Fruit fly (Drosophila melanogaster) whole organism, embryonic: ENCODE measurements around the gene CG34301.

Experiments
- ATbp ChIP-seq: fragments of 200-800 bp; sonication (Bioruptor generic); optimal IDR thresholded peaks from 2 replicates; lab custom pipeline; 2017; ENCODE audit warnings: missing biosample characterization, mild to moderate bottlenecking, missing genetic modification characterization, missing genetic modification reagents
- Antp ChIP-seq: fragments of 200-800 bp; sonication (Bioruptor generic); optimal IDR thresholded peaks from 3 replicates; lab custom pipeline; 2016; ENCODE audit warnings: missing biosample characterization, missing genetic modification characterization
- Asciz ChIP-seq: fragments of 200-800 bp; sonication (Bioruptor generic); optimal IDR thresholded peaks from 2 replicates; lab custom pipeline; 2017; ENCODE audit warnings: missing biosample characterization, mild to moderate bottlenecking, missing genetic modification characterization, missing genetic modification reagents
- Blimp-1 ChIP-seq: fragments of 200-800 bp; sonication (Bioruptor generic); optimal IDR thresholded peaks from 3 replicates; lab custom pipeline; 2018; ENCODE audit warnings: missing biosample characterization, missing genetic modification characterization, mild to moderate bottlenecking, moderate library complexity, missing genetic modification reagents
- CG10431 ChIP-seq: fragments of 200-800 bp; sonication (Bioruptor generic); optimal IDR thresholded peaks from 3 replicates; lab custom pipeline; 2018; ENCODE audit warnings: missing biosample characterization, mild to moderate bottlenecking, missing genetic modification characterization
- CG10565 ChIP-seq: fragments of 200-800 bp; sonication (Bioruptor generic); optimal IDR thresholded peaks from 3 replicates; lab custom pipeline; 2016; ENCODE audit warnings: missing biosample characterization, mild to moderate bottlenecking, missing genetic modification characterization
- CG11560 ChIP-seq: fragments of 200-800 bp; sonication (Bioruptor generic); IDR thresholded peaks from 3 replicates; pipeline ENCODE4 v1.3.6; 2022; ENCODE audit warnings: missing biosample characterization, missing genetic modification characterization
- CG11696 ChIP-seq: fragments of 200-800 bp; sonication (Bioruptor generic); IDR thresholded peaks from 2 replicates; pipeline ENCODE4 v1.3.6; 2022; ENCODE audit warnings: missing biosample characterization, missing genetic modification characterization
- CG12071 ChIP-seq: fragments of 200-800 bp; sonication (Bioruptor generic); optimal IDR thresholded peaks from 3 replicates; lab custom pipeline; 2018; ENCODE audit warnings: missing biosample characterization, mild to moderate bottlenecking, missing genetic modification characterization
- CG13123 ChIP-seq: fragments of 200-800 bp; sonication (Bioruptor generic); optimal IDR thresholded peaks from 2 replicates; lab custom pipeline; 2016; ENCODE audit warnings: missing biosample characterization, missing genetic modification characterization
- CG13624 ChIP-seq: fragments of 200-800 bp; sonication (Bioruptor generic); optimal IDR thresholded peaks from 2 replicates; lab custom pipeline; 2016; ENCODE audit warnings: missing biosample characterization, missing genetic modification characterization
- CG15514 ChIP-seq: fragments of 200-800 bp; sonication (Bioruptor generic); optimal IDR thresholded peaks from 3 replicates; lab custom pipeline; 2017; ENCODE audit warnings: missing biosample characterization, missing genetic modification characterization, mild to moderate bottlenecking, moderate library complexity, missing genetic modification reagents
- CG15601 ChIP-seq: fragments of 200-800 bp; sonication (Bioruptor generic); optimal IDR thresholded peaks from 3 replicates; lab custom pipeline; 2019; ENCODE audit warnings: missing biosample characterization, mild to moderate bottlenecking, missing genetic modification characterization, moderate library complexity
- CG16863 ChIP-seq: fragments of 200-800 bp; sonication (Bioruptor generic); optimal IDR thresholded peaks from 3 replicates; lab custom pipeline; 2016; ENCODE audit warnings: missing biosample characterization, missing genetic modification characterization
- CG1792 ChIP-seq: fragments of 200-800 bp; sonication (Bioruptor generic); optimal IDR thresholded peaks from 2 replicates; lab custom pipeline; 2016; ENCODE audit warnings: missing biosample characterization, missing genetic modification characterization
- CG18262 ChIP-seq: fragments of 200-800 bp; optimal IDR thresholded peaks from 3 replicates; lab custom pipeline; 2019; ENCODE audit warnings: missing biosample characterization, mild to moderate bottlenecking, missing genetic modification characterization, moderate library complexity
- CG2199 ChIP-seq: fragments of 200-800 bp; sonication (Bioruptor generic); IDR thresholded peaks from 3 replicates; pipeline ENCODE4 v1.3.6; 2022; ENCODE audit warnings: missing biosample characterization, missing genetic modification characterization
- CG30431 ChIP-seq: fragments of 200-800 bp; sonication (Bioruptor generic); optimal IDR thresholded peaks from 2 replicates; lab custom pipeline; 2017; ENCODE audit warnings: missing biosample characterization, missing genetic modification characterization
- CG3407 ChIP-seq: fragments of 200-800 bp; sonication (Bioruptor generic); optimal IDR thresholded peaks from 2 replicates; lab custom pipeline; 2018; ENCODE audit warnings: missing biosample characterization, mild to moderate bottlenecking, missing genetic modification characterization
- CG6272 ChIP-seq: fragments of 200-800 bp; sonication (Bioruptor generic); IDR thresholded peaks from 2 replicates; pipeline ENCODE4 v1.3.6; 2022; ENCODE audit warnings: missing biosample characterization, missing genetic modification characterization
- CG6654 ChIP-seq: fragments of 200-800 bp; sonication (Bioruptor generic); optimal IDR thresholded peaks from 2 replicates; lab custom pipeline; 2017; ENCODE audit warnings: missing biosample characterization, mild to moderate bottlenecking, missing genetic modification characterization
- CG6683 ChIP-seq: fragments of 200-800 bp; sonication (Bioruptor generic); optimal IDR thresholded peaks from 2 replicates; lab custom pipeline; 2017; ENCODE audit warnings: missing biosample characterization, mild to moderate bottlenecking, missing genetic modification characterization, missing genetic modification reagents
- CG6765 ChIP-seq: fragments of 200-800 bp; sonication (Bioruptor generic); optimal IDR thresholded peaks from 3 replicates; lab custom pipeline; 2017; ENCODE audit warnings: missing biosample characterization, mild to moderate bottlenecking, missing genetic modification characterization
- CG6813 ChIP-seq: fragments of 200-800 bp; sonication (Bioruptor generic); optimal IDR thresholded peaks from 2 replicates; lab custom pipeline; 2017; ENCODE audit warnings: missing biosample characterization, missing genetic modification characterization, mild to moderate bottlenecking, moderate library complexity, missing genetic modification reagents
- CG7556 ChIP-seq: fragments of 200-800 bp; sonication (Bioruptor generic); optimal IDR thresholded peaks from 2 replicates; lab custom pipeline; 2017; ENCODE audit warnings: missing biosample characterization, mild to moderate bottlenecking, missing genetic modification characterization
- CG9932 ChIP-seq: fragments of 200-800 bp; sonication (Bioruptor generic); IDR thresholded peaks from 2 replicates; pipeline ENCODE4 v1.3.6; 2022; ENCODE audit warnings: missing biosample characterization, missing genetic modification characterization
- D19B ChIP-seq: fragments of 200-800 bp; sonication (Bioruptor generic); optimal IDR thresholded peaks from 2 replicates; lab custom pipeline; 2017; ENCODE audit warnings: missing biosample characterization, mild to moderate bottlenecking, missing genetic modification characterization
- Dfd ChIP-seq, 2 experiments: fragments of >200 bp; optimal IDR thresholded peaks; 2 replicates each; lab custom pipeline; 2017; ENCODE audit warnings: missing biosample characterization in 2 of 2, missing genetic modification characterization in 2 of 2
- Dip2 ChIP-seq: fragments of 200-800 bp; sonication (Bioruptor generic); IDR thresholded peaks from 2 replicates; pipeline ENCODE4 v1.3.6; 2022; ENCODE audit warnings: missing biosample characterization, missing genetic modification characterization
- Elba2 ChIP-seq: fragments of 200-800 bp; sonication (Bioruptor generic); optimal IDR thresholded peaks from 3 replicates; lab custom pipeline; 2016; ENCODE audit warnings: missing biosample characterization, missing genetic modification characterization
- Hand ChIP-seq: fragments of 200-800 bp; sonication (Bioruptor generic); optimal IDR thresholded peaks from 2 replicates; lab custom pipeline; 2017; ENCODE audit warnings: mild to moderate bottlenecking, missing biosample characterization, missing genetic modification reagents, missing genetic modification characterization
- Lim3 ChIP-seq: fragments of 200-800 bp; sonication (Bioruptor generic); IDR thresholded peaks from 2 replicates; pipeline ENCODE4 v1.3.6; 2022; ENCODE audit warnings: missing biosample characterization, missing genetic modification characterization
- NFAT ChIP-seq: fragments of 200-800 bp; sonication (Bioruptor generic); IDR thresholded peaks from 2 replicates; pipeline ENCODE4 v1.3.6; 2022; ENCODE audit warnings: missing biosample characterization, missing genetic modification characterization
- Poxn ChIP-seq: fragments of 200-800 bp; sonication (Bioruptor generic); IDR thresholded peaks from 2 replicates; pipeline ENCODE4 v1.3.6; 2022; ENCODE audit warnings: missing biosample characterization, missing genetic modification characterization
- Ptx1 ChIP-seq: fragments of 200-800 bp; sonication (Bioruptor generic); IDR thresholded peaks from 2 replicates; pipeline ENCODE4 v1.3.6; 2022; ENCODE audit warnings: missing biosample characterization, missing genetic modification characterization
- Scr ChIP-seq: fragments of 200-800 bp; sonication (Bioruptor generic); IDR thresholded peaks from 2 replicates; pipeline ENCODE4 v1.3.6; 2022; ENCODE audit warnings: missing biosample characterization, missing genetic modification characterization; ENCODE audit not compliant: partially characterized antibody
- Sry-β ChIP-seq: fragments of 200-800 bp; sonication (Bioruptor generic); optimal IDR thresholded peaks from 2 replicates; lab custom pipeline; 2018; ENCODE audit warnings: missing biosample characterization, mild to moderate bottlenecking, missing genetic modification characterization, moderate library complexity
- TFAM ChIP-seq: fragments of 200-800 bp; sonication (Bioruptor generic); optimal IDR thresholded peaks from 2 replicates; lab custom pipeline; 2017; ENCODE audit warnings: missing biosample characterization, missing genetic modification characterization, inconsistent platforms
- Xbp1 ChIP-seq: fragments of 200-800 bp; sonication (Bioruptor generic); optimal IDR thresholded peaks from 3 replicates; lab custom pipeline; 2016; ENCODE audit warnings: missing biosample characterization, mild to moderate bottlenecking, missing genetic modification characterization
- cwo ChIP-seq: fragments of 200-800 bp; sonication (Bioruptor generic); optimal IDR thresholded peaks from 3 replicates; lab custom pipeline; 2017; ENCODE audit warnings: missing biosample characterization, missing genetic modification characterization, mild to moderate bottlenecking, moderate library complexity, missing genetic modification reagents
- hkb ChIP-seq, 2 experiments: fragments of 200-800 bp in 1 of 2; fragments of >200 bp in 1 of 2; sonication (Bioruptor generic) in 1 of 2; IDR thresholded peaks in 1 of 2; optimal IDR thresholded peaks in 1 of 2; 2 replicates each; pipeline versions ENCODE4 v1.3.6 to Lab custom; 2017 to 2022; ENCODE audit warnings: missing biosample characterization in 1 of 2, missing genetic modification characterization in 1 of 2
- jing ChIP-seq: fragments of 200-800 bp; sonication (Bioruptor generic); optimal IDR thresholded peaks from 2 replicates; lab custom pipeline; 2018; ENCODE audit warnings: missing biosample characterization, mild to moderate bottlenecking, missing genetic modification characterization
- lbe ChIP-seq: fragments of 200-800 bp; sonication (Bioruptor generic); optimal IDR thresholded peaks from 2 replicates; lab custom pipeline; 2016; ENCODE audit warnings: missing biosample characterization, mild to moderate bottlenecking, missing genetic modification characterization
- lmd ChIP-seq: fragments of 200-800 bp; sonication (Bioruptor generic); IDR thresholded peaks from 2 replicates; pipeline ENCODE4 v1.3.6; 2022; ENCODE audit warnings: missing biosample characterization, missing genetic modification characterization
- prd ChIP-seq, 3 experiments: fragments of >200 bp in 2 of 3; fragments of 200-800 bp in 1 of 3; sonication (Bioruptor generic) in 1 of 3; optimal IDR thresholded peaks in 2 of 3; IDR thresholded peaks in 1 of 3; 2 replicates in 2 of 3; 3 replicates in 1 of 3; pipeline versions ENCODE4 v1.3.6 to Lab custom; 2017 to 2022; ENCODE audit warnings: missing biosample characterization in 1 of 3, missing genetic modification characterization in 1 of 3
- pzg ChIP-seq: fragments of 200-800 bp; sonication (Bioruptor generic); optimal IDR thresholded peaks from 3 replicates; lab custom pipeline; 2018; ENCODE audit warnings: missing biosample characterization, mild to moderate bottlenecking, missing genetic modification characterization, moderate library complexity
- repo ChIP-seq: fragments of 200-800 bp; sonication (Bioruptor generic); optimal IDR thresholded peaks from 2 replicates; lab custom pipeline; 2016; ENCODE audit warnings: missing biosample characterization, missing genetic modification characterization
- run ChIP-seq: fragments of 200-800 bp; sonication (Bioruptor generic); optimal IDR thresholded peaks from 3 replicates; lab custom pipeline; 2018; ENCODE audit warnings: missing biosample characterization, mild to moderate bottlenecking, missing genetic modification characterization
- vfl ChIP-seq: fragments of 200-800 bp; sonication (Bioruptor generic); optimal IDR thresholded peaks from 2 replicates; lab custom pipeline; 2016; ENCODE audit warnings: missing biosample characterization, missing genetic modification characterization
- vvl ChIP-seq: fragments of 200-800 bp; sonication (Bioruptor generic); IDR thresholded peaks from 2 replicates; pipeline ENCODE4 v1.3.6; 2022; ENCODE audit warnings: missing biosample characterization, missing genetic modification characterization
- zfh2 ChIP-seq: fragments of 200-800 bp; sonication (Bioruptor generic); optimal IDR thresholded peaks from 2 replicates; lab custom pipeline; 2016; ENCODE audit warnings: missing biosample characterization, missing genetic modification characterization

CG34301 gene

DNA sequence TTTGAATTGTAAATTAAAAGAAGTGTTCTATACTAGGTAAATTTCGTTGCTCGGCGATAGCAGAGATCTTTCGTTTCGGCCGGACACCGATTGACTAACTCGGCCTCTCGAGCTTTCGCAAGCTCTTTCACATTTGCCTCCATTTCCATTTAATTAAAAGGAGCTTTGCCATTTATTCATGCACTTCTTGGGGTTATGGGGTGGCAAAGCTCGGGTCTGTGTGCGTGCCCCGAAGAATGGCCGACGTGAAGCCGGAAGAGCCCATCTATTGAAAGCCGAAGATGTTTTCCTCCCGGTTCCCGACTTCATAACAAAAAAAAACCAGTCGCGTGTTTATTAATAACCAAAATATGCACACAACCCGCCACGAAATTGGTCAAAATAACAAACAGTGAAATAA, 26.6 kb downstream of the CG34301 start (continued):
- TF ChIP-seq CG2199 (GFP tag; lab: Robert Waterston, UW) (no peak), CG6272 (GFP tag; lab: Robert Waterston, UW) (no peak), pzg (GFP tag; lab: Kevin White, UChicago) (peak; percentile 3), CG6654 (GFP tag; lab: Kevin White, UChicago) (no peak), repo (no peak), CG15514 (GFP tag; lab: Kevin White, UChicago) (peak; percentile 10), Elba2 (no peak), NFAT (GFP tag; lab: Robert Waterston, UW) (no peak), Poxn (GFP tag; lab: Robert Waterston, UW) (no peak), CG6683 (no peak), CG3407 (GFP tag; lab: Kevin White, UChicago) (no peak), Lim3 (GFP tag; lab: Robert Waterston, UW) (no peak), CG7556 (GFP tag; lab: Kevin White, UChicago) (no peak), lbe (GFP tag; lab: Kevin White, UChicago) (no peak), Antp (GFP tag; lab: Kevin White, UChicago) (no peak), Dip2 (GFP tag; lab: Robert Waterston, UW) (no peak), hkb (optimal IDR thresholded peaks at IDR 0.05; lab: Kevin White, UChicago) (no peak), hkb (GFP tag; IDR thresholded peaks at IDR 0.05; lab: Robert Waterston, UW) (no peak), ATbp (GFP tag; lab: Kevin White, UChicago) (no peak), CG13624 (GFP tag; lab: Kevin White, UChicago) (no peak), CG9932 (GFP tag; lab: Robert Waterston, UW) (no peak), lmd (GFP tag; lab: Robert Waterston, UW) (no peak), Ptx1 (GFP tag; lab: Robert Waterston, UW) (no peak), Asciz (GFP tag; lab: Kevin White, UChicago) (no peak), zfh2 (GFP tag; lab: Kevin White, UChicago) (no peak), Hand (GFP tag; lab: Kevin White, UChicago) (no peak), CG13123 (no peak), CG6813 (GFP tag; lab: Kevin White, UChicago) (no peak), CG15601 (tag; lab: Kevin White, UChicago) (no peak), CG18262 (no peak), D19B (no peak), Scr (GFP tag; lab: Robert Waterston, UW) (no peak), vfl (no peak), Xbp1 (GFP tag; lab: Kevin White, UChicago) (no peak), cwo (no peak), prd (optimal IDR thresholded peaks at IDR 0.05; lab: Kevin White, UChicago) (no peak), prd (GFP tag; IDR thresholded peaks at IDR 0.05; lab: Robert Waterston, UW) (no peak), CG11560 (tag; lab: Robert Waterston, UW) (no peak), CG10565 (GFP tag; lab: Kevin White, UChicago) (no peak), Sry-β (no peak), run (tag; lab: Kevin White, UChicago) (no peak), jing (no peak), CG1792 (GFP tag; lab: Kevin White, UChicago) (no peak), CG30431 (GFP tag; lab: Kevin White, UChicago) (no peak), Dfd (GFP tag; optimal IDR thresholded peaks at IDR 0.05; lab: Kevin White, UChicago) (no peak), CG12071 (GFP tag; lab: Kevin White, UChicago) (no peak), TFAM (GFP tag; lab: Kevin White, UChicago) (no peak), CG11696 (GFP tag; lab: Robert Waterston, UW) (no peak), CG10431 (no peak), CG6765 (no peak), CG16863 (GFP tag; lab: Kevin White, UChicago) (no peak), Blimp-1 (GFP tag; lab: Kevin White, UChicago) (no peak), vvl (GFP tag; lab: Robert Waterston, UW) (peak; percentile 54; the same call in 1 of the 2 replicates)
